Fruit fly (Drosophila melanogaster) Kc167 (cell line): ENCODE measurements around the gene CG14932.

Experiments
- h ChIP-seq: fragments of >200 bp; optimal IDR thresholded peaks from 3 replicates; lab custom pipeline; 2018; ENCODE audit warnings: missing external identifiers
- ttk ChIP-seq: sonication (Bioruptor generic); optimal IDR thresholded peaks from 2 replicates; lab custom pipeline; 2017; ENCODE audit warnings: missing external identifiers

dm6 chr2L:11753455-11753854, 36.3 kb upstream of the CG14932 start, which contains the start of gene CG42470:
- TF ChIP-seq h (lab: Kevin White, UChicago): no peak
- no peak for TF ChIP-seq ttk (lab: Kevin White, UChicago)
